Fruit fly (Drosophila melanogaster) whole organism, prepupa: Measurements from ENCODE around the gene dnc.
A peak's percentile ranks its signal among the peaks of the same experiment; 100 is the strongest.

Experiments
- Blimp-1 ChIP-seq: fragments of 200-800 bp; sonication (Bioruptor generic); optimal IDR thresholded peaks from 3 replicates; lab custom pipeline; 2017; ENCODE audit warnings: missing biosample characterization, missing genetic modification characterization, mild to moderate bottlenecking, moderate library complexity, missing genetic modification reagents
- CG10631 ChIP-seq: fragments of 200-800 bp; sonication (Bioruptor generic); optimal IDR thresholded peaks from 2 replicates; lab custom pipeline; 2016; ENCODE audit warnings: missing biosample characterization, missing genetic modification characterization
- CG11294 ChIP-seq: fragments of 200-800 bp; sonication (Bioruptor generic); IDR thresholded peaks from 2 replicates; pipeline ENCODE4 v1.3.6; 2022; ENCODE audit warnings: missing biosample characterization, missing genetic modification characterization
- CG11902 ChIP-seq: fragments of 200-800 bp; sonication (Bioruptor generic); optimal IDR thresholded peaks from 3 replicates; lab custom pipeline; 2016; ENCODE audit warnings: missing biosample characterization, missing genetic modification characterization
- CG15336 ChIP-seq: fragments of 200-800 bp; sonication (Bioruptor generic); IDR thresholded peaks from 2 replicates; pipeline ENCODE4 v1.3.6; 2022; ENCODE audit warnings: missing biosample characterization, missing genetic modification characterization
- CG1621 ChIP-seq: fragments of 200-800 bp; sonication (Bioruptor generic); optimal IDR thresholded peaks from 3 replicates; lab custom pipeline; 2018; ENCODE audit warnings: missing biosample characterization, mild to moderate bottlenecking, missing genetic modification characterization
- CG16779 ChIP-seq: fragments of 200-800 bp; sonication (Bioruptor generic); optimal IDR thresholded peaks from 3 replicates; lab custom pipeline; 2017; ENCODE audit warnings: missing biosample characterization, mild to moderate bottlenecking, missing genetic modification characterization
- CG3032 ChIP-seq: fragments of 200-800 bp; optimal IDR thresholded peaks from 2 replicates; lab custom pipeline; 2019; ENCODE audit warnings: missing biosample characterization, mild to moderate bottlenecking, missing genetic modification characterization, moderate library complexity
- CG31627 ChIP-seq: fragments of 200-800 bp; sonication (Bioruptor generic); optimal IDR thresholded peaks from 3 replicates; lab custom pipeline; 2016; ENCODE audit warnings: missing biosample characterization, missing genetic modification characterization
- CG32006 ChIP-seq: fragments of 200-800 bp; sonication (Bioruptor generic); optimal IDR thresholded peaks from 3 replicates; lab custom pipeline; 2017; ENCODE audit warnings: missing biosample characterization, mild to moderate bottlenecking, missing genetic modification characterization
- CG34406 ChIP-seq: fragments of 200-800 bp; sonication (Bioruptor generic); optimal IDR thresholded peaks from 3 replicates; lab custom pipeline; 2016; ENCODE audit warnings: missing biosample characterization, missing genetic modification characterization
- CG4318 ChIP-seq: fragments of 200-800 bp; sonication (Bioruptor generic); optimal IDR thresholded peaks from 3 replicates; lab custom pipeline; 2017; ENCODE audit warnings: missing biosample characterization, mild to moderate bottlenecking, missing genetic modification characterization
- CG6163 ChIP-seq: fragments of 200-800 bp; sonication (Bioruptor generic); IDR thresholded peaks from 3 replicates; pipeline ENCODE4 v1.3.6; 2022; ENCODE audit warnings: missing biosample characterization, missing genetic modification characterization
- CG6792 ChIP-seq: fragments of 200-800 bp; sonication (Bioruptor generic); optimal IDR thresholded peaks from 3 replicates; lab custom pipeline; 2016; ENCODE audit warnings: missing biosample characterization, missing genetic modification characterization
- CG6808 ChIP-seq: fragments of 200-800 bp; sonication (Bioruptor generic); optimal IDR thresholded peaks from 3 replicates; lab custom pipeline; 2017; ENCODE audit warnings: missing biosample characterization, missing genetic modification characterization, mild to moderate bottlenecking, moderate library complexity, missing genetic modification reagents
- CG6854 ChIP-seq: fragments of 200-800 bp; sonication (Bioruptor generic); optimal IDR thresholded peaks from 2 replicates; lab custom pipeline; 2017; ENCODE audit warnings: missing biosample characterization, mild to moderate bottlenecking, missing genetic modification characterization
- CG7368 ChIP-seq: fragments of 200-800 bp; sonication (Bioruptor generic); optimal IDR thresholded peaks from 3 replicates; lab custom pipeline; 2016; ENCODE audit warnings: missing biosample characterization, missing genetic modification characterization
- CG8119 ChIP-seq: fragments of 200-800 bp; sonication (Bioruptor generic); IDR thresholded peaks from 3 replicates; pipeline ENCODE4 v1.3.6; 2022; ENCODE audit warnings: missing biosample characterization, missing genetic modification characterization
- CG8632 ChIP-seq: fragments of 200-800 bp; sonication (Bioruptor generic); optimal IDR thresholded peaks from 3 replicates; lab custom pipeline; 2016; ENCODE audit warnings: missing biosample characterization, missing genetic modification characterization
- CG9139 ChIP-seq: fragments of 200-800 bp; sonication (Bioruptor generic); optimal IDR thresholded peaks from 3 replicates; lab custom pipeline; 2017; ENCODE audit warnings: missing biosample characterization, mild to moderate bottlenecking, missing genetic modification characterization
- Eip75B ChIP-seq: fragments of 200-800 bp; sonication (Bioruptor generic); optimal IDR thresholded peaks from 3 replicates; lab custom pipeline; 2016; ENCODE audit warnings: missing biosample characterization, missing genetic modification characterization
- Eip78C ChIP-seq: fragments of 200-800 bp; sonication (Bioruptor generic); peaks from one replicate; lab custom pipeline; 2016; ENCODE audit warnings: missing biosample characterization, missing genetic modification characterization
- Eip93F ChIP-seq: fragments of 200-800 bp; sonication (Bioruptor generic); optimal IDR thresholded peaks from 2 replicates; lab custom pipeline; 2016; ENCODE audit warnings: missing biosample characterization, mild to moderate bottlenecking, missing genetic modification characterization
- Ets21C ChIP-seq: fragments of 200-800 bp; sonication (Bioruptor generic); optimal IDR thresholded peaks from 3 replicates; lab custom pipeline; 2016; ENCODE audit warnings: missing biosample characterization, missing genetic modification characterization
- Ets96B ChIP-seq: fragments of 200-800 bp; optimal IDR thresholded peaks from 2 replicates; lab custom pipeline; 2019; ENCODE audit warnings: missing biosample characterization, mild to moderate bottlenecking, missing genetic modification characterization, moderate library complexity
- Gug ChIP-seq: fragments of 200-800 bp; sonication (Bioruptor generic); IDR thresholded peaks from 2 replicates; pipeline ENCODE4 v1.3.6; 2022; ENCODE audit warnings: missing biosample characterization, missing genetic modification characterization
- Hr4 ChIP-seq: fragments of 200-800 bp; sonication (Bioruptor generic); optimal IDR thresholded peaks from 3 replicates; lab custom pipeline; 2016; ENCODE audit warnings: missing biosample characterization, missing genetic modification characterization
- Lpt ChIP-seq: fragments of 200-800 bp; sonication (Bioruptor generic); optimal IDR thresholded peaks from 3 replicates; lab custom pipeline; 2016; ENCODE audit warnings: missing biosample characterization, missing genetic modification characterization
- Met ChIP-seq: fragments of 200-800 bp; sonication (Bioruptor generic); optimal IDR thresholded peaks from 3 replicates; lab custom pipeline; 2016; ENCODE audit warnings: missing biosample characterization, missing genetic modification characterization
- OdsH ChIP-seq: fragments of 200-800 bp; sonication (Bioruptor generic); optimal IDR thresholded peaks from 3 replicates; lab custom pipeline; 2016; ENCODE audit warnings: missing biosample characterization, missing genetic modification characterization
- Smox ChIP-seq: fragments of 200-800 bp; sonication (Bioruptor generic); optimal IDR thresholded peaks from 3 replicates; lab custom pipeline; 2016; ENCODE audit warnings: missing biosample characterization, missing genetic modification characterization
- Sox14 ChIP-seq: fragments of 200-800 bp; sonication (Bioruptor generic); optimal IDR thresholded peaks from 3 replicates; lab custom pipeline; 2016; ENCODE audit warnings: missing biosample characterization, missing genetic modification characterization
- Sox15 ChIP-seq: fragments of 200-800 bp; sonication (Bioruptor generic); optimal IDR thresholded peaks from 3 replicates; lab custom pipeline; 2016; ENCODE audit warnings: missing biosample characterization, missing genetic modification characterization
- achi ChIP-seq: fragments of 200-800 bp; sonication (Bioruptor generic); optimal IDR thresholded peaks from 3 replicates; lab custom pipeline; 2016; ENCODE audit warnings: missing biosample characterization, missing genetic modification characterization
- cyc ChIP-seq: fragments of 200-800 bp; sonication (Bioruptor generic); optimal IDR thresholded peaks from 3 replicates; lab custom pipeline; 2016; ENCODE audit warnings: missing biosample characterization, missing genetic modification characterization
- dac ChIP-seq: fragments of 200-800 bp; sonication (Bioruptor generic); optimal IDR thresholded peaks from 2 replicates; lab custom pipeline; 2017; ENCODE audit warnings: missing biosample characterization, mild to moderate bottlenecking, missing genetic modification characterization
- dsx ChIP-seq: fragments of 200-800 bp; optimal IDR thresholded peaks from 3 replicates; lab custom pipeline; 2019; ENCODE audit warnings: missing biosample characterization, mild to moderate bottlenecking, missing genetic modification characterization, moderate library complexity; ENCODE audit not compliant: poor library complexity, severe bottlenecking
- esn ChIP-seq: fragments of 200-800 bp; sonication (Bioruptor generic); optimal IDR thresholded peaks from 2 replicates; lab custom pipeline; 2016; ENCODE audit warnings: missing biosample characterization, mild to moderate bottlenecking, missing genetic modification characterization, moderate library complexity
- fd59A ChIP-seq: fragments of 200-800 bp; sonication (Bioruptor generic); optimal IDR thresholded peaks from 2 replicates; lab custom pipeline; 2017; ENCODE audit warnings: missing biosample characterization, mild to moderate bottlenecking, missing genetic modification characterization, missing genetic modification reagents
- fkh ChIP-seq: fragments of 200-800 bp; sonication (Bioruptor generic); optimal IDR thresholded peaks from 3 replicates; lab custom pipeline; 2017; ENCODE audit warnings: missing biosample characterization, mild to moderate bottlenecking, missing genetic modification characterization, moderate library complexity
- lz ChIP-seq: fragments of 200-800 bp; sonication (Bioruptor generic); optimal IDR thresholded peaks from 3 replicates; lab custom pipeline; 2016; ENCODE audit warnings: missing biosample characterization, missing genetic modification characterization
- pdm3 ChIP-seq: fragments of 200-800 bp; sonication (Bioruptor generic); optimal IDR thresholded peaks from 3 replicates; lab custom pipeline; 2016; ENCODE audit warnings: missing biosample characterization, missing genetic modification characterization
- salr ChIP-seq, 2 experiments: fragments of 200-800 bp; sonication (Bioruptor generic); optimal IDR thresholded peaks; 3 replicates each; lab custom pipeline; 2016 to 2018; ENCODE audit warnings: missing biosample characterization in 2 of 2, missing genetic modification characterization in 2 of 2, mild to moderate bottlenecking in 1 of 2
- spab ChIP-seq: fragments of 200-800 bp; sonication (Bioruptor generic); optimal IDR thresholded peaks from 2 replicates; lab custom pipeline; 2017; ENCODE audit warnings: missing biosample characterization, mild to moderate bottlenecking, missing genetic modification characterization, missing genetic modification reagents
- ss ChIP-seq, 2 experiments: fragments of 200-800 bp; sonication (Bioruptor generic); optimal IDR thresholded peaks; 2 replicates in 1 of 2; 3 replicates in 1 of 2; lab custom pipeline; 2017 to 2018; ENCODE audit warnings: mild to moderate bottlenecking in 2 of 2, missing biosample characterization in 2 of 2, missing genetic modification characterization in 2 of 2, moderate library complexity in 1 of 2
- svp ChIP-seq: fragments of 200-800 bp; sonication (Bioruptor generic); peaks from one replicate; lab custom pipeline; 2016; ENCODE audit warnings: missing biosample characterization, missing genetic modification characterization
- topi ChIP-seq: fragments of 200-800 bp; sonication (Bioruptor generic); optimal IDR thresholded peaks from 3 replicates; lab custom pipeline; 2016; ENCODE audit warnings: missing biosample characterization, missing genetic modification characterization
- vri ChIP-seq: fragments of 200-800 bp; sonication (Bioruptor generic); optimal IDR thresholded peaks from 3 replicates; lab custom pipeline; 2016; ENCODE audit warnings: missing biosample characterization, mild to moderate bottlenecking, missing genetic modification characterization

Gene dnc

DNA sequence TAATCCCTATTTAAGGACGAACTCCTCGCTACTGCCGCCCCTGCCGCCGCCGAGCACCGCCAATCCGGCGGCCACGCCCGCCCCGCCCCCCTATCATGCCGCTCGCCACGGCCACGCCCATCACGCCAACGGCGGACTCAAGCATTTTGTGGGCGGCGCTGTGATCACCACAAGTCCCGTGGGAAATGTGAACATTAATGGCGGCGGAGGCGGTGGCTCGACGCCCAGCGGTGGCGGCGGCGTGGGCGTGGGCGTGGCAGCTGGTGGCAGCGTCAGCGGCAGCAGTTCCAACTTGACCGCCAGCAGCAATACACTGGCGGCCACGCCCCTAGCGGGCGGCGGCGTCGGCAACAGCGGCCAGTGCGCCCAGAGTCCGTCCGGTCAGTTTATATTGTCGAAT, 44.3 kb upstream of the dnc start:
- no peak for TF ChIP-seq CG9139 (GFP tag; lab: Kevin White, UChicago)
- no peak for TF ChIP-seq Smox (GFP tag; lab: Kevin White, UChicago)
- no peak for TF ChIP-seq Ets21C
- TF ChIP-seq spab (GFP tag; lab: Kevin White, UChicago) = no peak
- no peak for TF ChIP-seq Sox15 (GFP tag; lab: Kevin White, UChicago)
- TF ChIP-seq Eip75B (GFP tag; lab: Kevin White, UChicago) = no peak
- TF ChIP-seq, all 60 proteins: peak for 0

dm6 chrX:3134383-3135101, 41.7 kb upstream of the dnc start, which contains the start of gene N:
Gene N (plus strand): TSS chrX:3134870.
- no peak for TF ChIP-seq CG6808 (GFP tag; lab: Kevin White, UChicago)
- peak; percentile 74 for TF ChIP-seq Eip78C
- peak; percentile 52 for TF ChIP-seq CG6854 (GFP tag; lab: Kevin White, UChicago)
- peak; percentile 43 for TF ChIP-seq pdm3 (GFP tag; lab: Kevin White, UChicago)
- no peak for TF ChIP-seq CG11902 (GFP tag; lab: Kevin White, UChicago)
- TF ChIP-seq Sox14 (GFP tag; lab: Kevin White, UChicago) = peak; percentile 10
- no peak for TF ChIP-seq dac
- peak; percentile 15 for TF ChIP-seq cyc
- peak; percentile 52 for TF ChIP-seq Hr4
- TF ChIP-seq CG7368 (GFP tag; lab: Kevin White, UChicago) = peak; percentile 14
- no peak for TF ChIP-seq fd59A
- peak; percentile 29 for TF ChIP-seq topi (GFP tag; lab: Kevin White, UChicago)
- TF ChIP-seq svp = no peak
- TF ChIP-seq CG4318 (GFP tag; lab: Kevin White, UChicago) = peak; percentile 16
- peak; percentile 50 for TF ChIP-seq Lpt (GFP tag; lab: Kevin White, UChicago)
- TF ChIP-seq OdsH = peak; percentile 49
- TF ChIP-seq salr (GFP tag; optimal IDR thresholded peaks at IDR 0.05; lab: Kevin White, UChicago) = no peak
- TF ChIP-seq Blimp-1 = no peak
- TF ChIP-seq fkh (GFP tag; lab: Kevin White, UChicago) = no peak
- peak; percentile 28 for TF ChIP-seq CG31627 (GFP tag; lab: Kevin White, UChicago)
- TF ChIP-seq CG32006 (GFP tag; lab: Kevin White, UChicago) = peak; percentile 48
- no peak for TF ChIP-seq vri
- peak; percentile 29 for TF ChIP-seq esn
- TF ChIP-seq Gug (GFP tag; lab: Robert Waterston, UW) = no peak
- TF ChIP-seq CG6792 (GFP tag; lab: Kevin White, UChicago) = no peak
- TF ChIP-seq spab (GFP tag; lab: Kevin White, UChicago) = peak; percentile 11
- TF ChIP-seq CG15336 (GFP tag; lab: Robert Waterston, UW) = peak; percentile 77
- no peak for TF ChIP-seq CG34406 (GFP tag; lab: Kevin White, UChicago)
- TF ChIP-seq CG1621 (tag; lab: Kevin White, UChicago) = no peak
- no peak for TF ChIP-seq ss (GFP tag; optimal IDR thresholded peaks at IDR 0.05; lab: Kevin White, UChicago)
- peak; percentile 26 for TF ChIP-seq CG3032 (tag; lab: Kevin White, UChicago)
- TF ChIP-seq Met (GFP tag; lab: Kevin White, UChicago) = peak; percentile 52
- TF ChIP-seq CG10631 (GFP tag; lab: Kevin White, UChicago) = peak; percentile 15
- peak; percentile 22 for TF ChIP-seq Ets21C
- TF ChIP-seq CG6163 (GFP tag; lab: Robert Waterston, UW) = peak; percentile 39
- peak; percentile 31 for TF ChIP-seq Smox (GFP tag; lab: Kevin White, UChicago)
- no peak for TF ChIP-seq CG9139 (GFP tag; lab: Kevin White, UChicago)
- no peak for TF ChIP-seq Eip93F (GFP tag; lab: Kevin White, UChicago)
- TF ChIP-seq Ets96B = peak; percentile 10
- TF ChIP-seq CG16779 (tag; lab: Kevin White, UChicago) = no peak
- peak; percentile 18 for TF ChIP-seq achi (GFP tag; lab: Kevin White, UChicago)
- TF ChIP-seq lz (GFP tag; lab: Kevin White, UChicago) = peak; percentile 15
- TF ChIP-seq dsx (GFP tag; lab: Kevin White, UChicago) = no peak
- TF ChIP-seq CG8119 = peak; percentile 64; the same call in 2 of the 3 replicates
- 0 out of 2 replicates have a peak, but pooled peaks have one; percentile 11 for TF ChIP-seq CG11294 (GFP tag; lab: Robert Waterston, UW)
- TF ChIP-seq CG8632 = peak; percentile 12
